Fruit fly (Drosophila melanogaster): ENCODE data around the gene chico.

- TF ChIP-seq psq (optimal IDR thresholded peaks at IDR 0.05) (no peak), pan (optimal IDR thresholded peaks at IDR 0.05) (no peak)
Observed at dm6 chr2L:10272224-10272623, 25.3 kb upstream of the chico start, which contains the start of gene trk.
